Worm (Caenorhabditis elegans): ENCODE data around the gene F26F2.1.
A peak's percentile ranks its signal among the peaks of the same experiment; 100 is the strongest.

Gene F26F2.1

ce11 chrV:20606617-20607016 lies 44.9 kb upstream of the F26F2.1 start, which contains the start of gene F46B3.23:
Gene F46B3.23, minus strand, starts transcription at chrV:20606717.
- TF ChIP-seq cebp-1 (GFP tag; IDR thresholded peaks at IDR 0.05) (no peak), cebp-1 (tag; optimal IDR thresholded peaks at IDR 0.05) (no peak), dpl-1 (GFP tag; optimal IDR thresholded peaks at IDR 0.05) (no peak), nfya-2 (GFP tag; IDR thresholded peaks at IDR 0.05) (no peak), gei-17 (GFP tag; optimal IDR thresholded peaks at IDR 0.05) (no peak), C06A6.2 (GFP tag; conservative IDR thresholded peaks at IDR 0.05) (no peak), nfyb-1 (GFP tag; IDR thresholded peaks at IDR 0.05) (no peak), F23B12.7 (tag; optimal IDR thresholded peaks at IDR 0.05; ENCODE audit: insufficient read depth) (no peak), sdz-38 (tag; optimal IDR thresholded peaks at IDR 0.05) (no peak), F33H1.4 (GFP tag; IDR thresholded peaks at IDR 0.05) (no peak)

DNA sequence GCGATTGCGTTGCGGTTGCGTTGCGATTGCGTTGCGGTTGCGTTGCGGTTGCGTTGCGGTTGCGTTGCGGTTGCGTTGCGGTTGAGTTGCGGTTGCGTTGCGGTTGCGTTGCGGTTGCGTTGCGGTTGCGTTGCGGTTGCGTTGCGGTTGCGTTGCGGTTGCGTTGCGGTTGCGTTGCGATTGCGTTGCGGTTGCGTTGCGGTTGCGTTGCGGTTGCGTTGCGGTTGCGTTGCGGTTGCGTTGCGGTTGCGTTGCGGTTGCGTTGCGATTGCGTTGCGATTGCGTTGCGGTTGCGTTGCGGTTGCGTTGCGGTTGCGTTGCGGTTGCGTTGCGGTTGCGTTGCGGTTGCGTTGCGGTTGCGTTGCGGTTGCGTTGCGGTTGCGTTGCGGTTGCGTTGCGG lies 44.1 kb upstream of the F26F2.1 start:
- TF ChIP-seq zfh-2 (GFP tag; conservative IDR thresholded peaks at IDR 0.05): peak; percentile 26; the same call in 1 of the 2 replicates

- TF ChIP-seq D2030.7 (GFP tag; IDR thresholded peaks at IDR 0.05) (no peak), ceh-27 (GFP tag; optimal IDR thresholded peaks at IDR 0.05) (no peak), ztf-26 (tag; optimal IDR thresholded peaks at IDR 0.05) (no peak), F22D6.2 (tag; optimal IDR thresholded peaks at IDR 0.05) (no peak), ztf-6 (GFP tag; IDR thresholded peaks at IDR 0.05) (no peak), Y79H2A.3 (GFP tag; conservative IDR thresholded peaks at IDR 0.05) (no peak), bed-2 (GFP tag; IDR thresholded peaks at IDR 0.05) (no peak), ztf-18 (tag; optimal IDR thresholded peaks at IDR 0.05) (no peak), snpc-4 (GFP tag; optimal IDR thresholded peaks at IDR 0.05) (no peak), snpc-4 (tag; optimal IDR thresholded peaks at IDR 0.05) (no peak), ceh-79 (tag; optimal IDR thresholded peaks at IDR 0.05) (no peak), zfh-2 (GFP tag; conservative IDR thresholded peaks at IDR 0.05) (peak; percentile 84), nhr-120 (GFP tag; IDR thresholded peaks at IDR 0.05) (no peak), rpc-1 (optimal IDR thresholded peaks at IDR 0.05) (no peak), rpc-1 (tag; optimal IDR thresholded peaks at IDR 0.05) (no peak), egrh-3 (GFP tag; IDR thresholded peaks at IDR 0.05) (peak; percentile 57; the same call in 1 of the 2 replicates)
Measured at ce11 chrV:20604606-20605155, 43.0 kb upstream of the F26F2.1 start, which contains the start of gene ttr-57. Gene ttr-57, plus strand, starts transcription at chrV:20605105.

DNA sequence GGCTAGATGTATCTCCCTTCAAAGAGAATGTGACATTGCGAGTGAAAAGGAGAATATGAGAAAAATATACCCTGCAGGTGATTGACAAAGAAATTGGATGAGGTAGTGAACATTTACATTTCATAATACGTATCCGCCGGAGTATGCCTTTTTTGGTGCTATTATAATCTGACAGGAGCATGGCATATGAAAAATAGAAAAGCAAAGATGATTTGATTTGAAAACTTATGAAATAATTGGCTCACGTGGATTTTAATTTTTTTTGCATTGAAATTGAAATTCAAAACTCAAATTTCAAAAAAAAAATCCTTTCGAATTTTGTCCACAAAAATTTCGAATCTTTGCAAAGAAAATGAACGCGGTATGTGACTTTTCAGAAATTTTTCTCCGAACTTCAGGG lies 41.3 kb upstream of the F26F2.1 start, which contains the start of gene ttr-11:
Gene ttr-11 (plus strand): TSS at position 301 of the 400 bp plus-strand sequence.
- TF ChIP-seq bed-2 (GFP tag; IDR thresholded peaks at IDR 0.05): no peak

DNA sequence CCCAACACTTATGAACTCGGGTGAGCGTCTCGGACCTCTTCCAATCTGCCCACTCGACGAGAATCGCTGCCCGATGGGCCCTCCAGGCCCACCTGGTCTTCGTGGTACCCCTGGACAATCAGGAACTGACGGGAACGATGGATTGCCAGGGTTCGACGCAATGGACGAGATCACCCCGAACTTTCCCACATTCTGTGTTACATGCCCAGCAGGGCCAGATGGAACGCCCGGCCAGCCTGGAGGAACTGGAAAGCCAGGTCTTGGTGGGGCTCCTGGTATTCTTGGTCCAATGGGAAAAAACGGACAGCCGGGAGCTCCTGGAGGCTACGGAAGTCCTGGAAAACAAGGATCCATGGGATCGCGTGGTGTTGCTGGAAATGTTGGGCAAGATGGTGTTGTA lies 39.0 kb upstream of the F26F2.1 start:
- no peak for TF ChIP-seq fkh-3 (tag; optimal IDR thresholded peaks at IDR 0.05)
- no peak for TF ChIP-seq tbp1 (GFP tag; optimal IDR thresholded peaks at IDR 0.05)
- TF ChIP-seq ccch-3 (GFP tag; optimal IDR thresholded peaks at IDR 0.05): no peak
- TF ChIP-seq aptf-3 (GFP tag; IDR thresholded peaks at IDR 0.05): no peak
- no peak for TF ChIP-seq mxl-1 (tag; optimal IDR thresholded peaks at IDR 0.05)
- TF ChIP-seq atf-7 (tag; optimal IDR thresholded peaks at IDR 0.05): no peak
- TF ChIP-seq lag-1 (GFP tag; IDR thresholded peaks at IDR 0.05): 0 out of 2 replicates have a peak, but pooled peaks have one; percentile 75
- peak; percentile 55; the same call in 1 of the 2 replicates for TF ChIP-seq zfh-2 (GFP tag; conservative IDR thresholded peaks at IDR 0.05)
- TF ChIP-seq dpff-1 (tag; optimal IDR thresholded peaks at IDR 0.05): no peak
- no peak for TF ChIP-seq rcor-1 (GFP tag; IDR thresholded peaks at IDR 0.05)
- TF ChIP-seq attf-3 (GFP tag; conservative IDR thresholded peaks at IDR 0.05): no peak
- TF ChIP-seq F52B5.7 (tag; optimal IDR thresholded peaks at IDR 0.05): no peak
